Fruit fly (Drosophila melanogaster) whole organism, embryonic: ENCODE results near the gene CG32032.

Experiments used
- Abd-B ChIP-seq: fragments of 200-800 bp; sonication (Bioruptor generic); optimal IDR thresholded peaks from 2 replicates; lab custom pipeline; 2018; ENCODE audit warnings: missing biosample characterization, mild to moderate bottlenecking, missing genetic modification characterization, moderate library complexity
- BEAF-32 ChIP-seq: fragments of 200-800 bp; sonication (Bioruptor generic); optimal IDR thresholded peaks from 3 replicates; lab custom pipeline; 2017; ENCODE audit warnings: missing biosample characterization, missing genetic modification characterization, mild to moderate bottlenecking, moderate library complexity, missing genetic modification reagents
- Bgb ChIP-seq: fragments of 200-800 bp; sonication (Bioruptor generic); IDR thresholded peaks from 2 replicates; pipeline ENCODE4 v1.3.6; 2022; ENCODE audit warnings: missing biosample characterization, missing genetic modification characterization; ENCODE audit not compliant: partially characterized antibody
- CG11504 ChIP-seq: fragments of 200-800 bp; sonication (Bioruptor generic); optimal IDR thresholded peaks from 3 replicates; lab custom pipeline; 2019; ENCODE audit warnings: missing biosample characterization, mild to moderate bottlenecking, missing genetic modification characterization, moderate library complexity
- CG11695 ChIP-seq: fragments of 200-800 bp; sonication (Bioruptor generic); IDR thresholded peaks from 3 replicates; pipeline ENCODE4 v1.3.6; 2022; ENCODE audit warnings: missing biosample characterization, missing genetic modification characterization
- CG12659 ChIP-seq: fragments of 200-800 bp; sonication (Bioruptor generic); optimal IDR thresholded peaks from 3 replicates; lab custom pipeline; 2017; ENCODE audit warnings: mild to moderate bottlenecking, missing biosample characterization, missing genetic modification reagents, missing genetic modification characterization
- CG12942 ChIP-seq: fragments of 200-800 bp; sonication (Bioruptor generic); optimal IDR thresholded peaks from 3 replicates; lab custom pipeline; 2016; ENCODE audit warnings: missing biosample characterization, missing genetic modification characterization
- CG14014 ChIP-seq: fragments of 200-800 bp; sonication (Bioruptor generic); IDR thresholded peaks from 2 replicates; pipeline ENCODE4 v1.3.6; 2022; ENCODE audit warnings: missing biosample characterization, missing genetic modification characterization
- CG14710 ChIP-seq: fragments of 200-800 bp; sonication (Bioruptor generic); optimal IDR thresholded peaks from 3 replicates; lab custom pipeline; 2019; ENCODE audit warnings: missing biosample characterization, mild to moderate bottlenecking, missing genetic modification characterization, moderate library complexity
- CG16813 ChIP-seq: fragments of 200-800 bp; sonication (Bioruptor generic); IDR thresholded peaks from 3 replicates; pipeline ENCODE4 v1.3.6; 2022; ENCODE audit warnings: missing biosample characterization, missing genetic modification characterization; ENCODE audit not compliant: partially characterized antibody
- CG17361 ChIP-seq: fragments of 200-800 bp; sonication (Bioruptor generic); IDR thresholded peaks from 3 replicates; pipeline ENCODE4 v1.3.6; 2022; ENCODE audit warnings: missing biosample characterization, missing genetic modification characterization
- CG17829 ChIP-seq: fragments of 200-800 bp; optimal IDR thresholded peaks from 2 replicates; lab custom pipeline; 2019; ENCODE audit warnings: missing biosample characterization, mild to moderate bottlenecking, missing genetic modification characterization, moderate library complexity
- CG18262 ChIP-seq: fragments of 200-800 bp; optimal IDR thresholded peaks from 3 replicates; lab custom pipeline; 2019; ENCODE audit warnings: missing biosample characterization, mild to moderate bottlenecking, missing genetic modification characterization, moderate library complexity
- CG2712 ChIP-seq: fragments of 200-800 bp; optimal IDR thresholded peaks from 3 replicates; lab custom pipeline; 2019; ENCODE audit warnings: missing biosample characterization, mild to moderate bottlenecking, missing genetic modification characterization, moderate library complexity
- CG31441 ChIP-seq: fragments of 200-800 bp; sonication (Bioruptor generic); IDR thresholded peaks from 2 replicates; pipeline ENCODE4 v1.3.6; 2022; ENCODE audit warnings: missing biosample characterization, missing genetic modification characterization
- CG32772 ChIP-seq: fragments of 200-800 bp; sonication (Bioruptor generic); IDR thresholded peaks from 2 replicates; pipeline ENCODE4 v1.3.6; 2022; ENCODE audit warnings: missing biosample characterization, missing genetic modification characterization
- CG4820 ChIP-seq: fragments of 200-800 bp; sonication (Bioruptor generic); optimal IDR thresholded peaks from 3 replicates; lab custom pipeline; 2016; ENCODE audit warnings: missing biosample characterization, missing genetic modification characterization
- CG6272 ChIP-seq: fragments of 200-800 bp; sonication (Bioruptor generic); IDR thresholded peaks from 2 replicates; pipeline ENCODE4 v1.3.6; 2022; ENCODE audit warnings: missing biosample characterization, missing genetic modification characterization
- CG7372 ChIP-seq: fragments of 200-800 bp; sonication (Bioruptor generic); IDR thresholded peaks from 2 replicates; pipeline ENCODE4 v1.3.6; 2022; ENCODE audit warnings: missing biosample characterization, missing genetic modification characterization
- CG7839 ChIP-seq: fragments of 200-800 bp; sonication (Bioruptor generic); optimal IDR thresholded peaks from 3 replicates; lab custom pipeline; 2018; ENCODE audit warnings: missing biosample characterization, mild to moderate bottlenecking, missing genetic modification characterization, moderate library complexity
- CG8478 ChIP-seq: fragments of >200 bp; optimal IDR thresholded peaks from 2 replicates; lab custom pipeline; 2018
- CG9932 ChIP-seq: fragments of 200-800 bp; sonication (Bioruptor generic); IDR thresholded peaks from 2 replicates; pipeline ENCODE4 v1.3.6; 2022; ENCODE audit warnings: missing biosample characterization, missing genetic modification characterization
- CTCF ChIP-seq: fragments of 200-800 bp; sonication (Bioruptor generic); optimal IDR thresholded peaks from 2 replicates; lab custom pipeline; 2017; ENCODE audit warnings: missing biosample characterization, mild to moderate bottlenecking, missing genetic modification characterization, moderate library complexity
- CoRest ChIP-seq: fragments of 200-800 bp; sonication (Bioruptor generic); optimal IDR thresholded peaks from 3 replicates; lab custom pipeline; 2018; ENCODE audit warnings: missing biosample characterization, mild to moderate bottlenecking, missing genetic modification characterization, moderate library complexity
- HmgD ChIP-seq: fragments of 200-800 bp; sonication (Bioruptor generic); optimal IDR thresholded peaks from 3 replicates; lab custom pipeline; 2016; ENCODE audit warnings: missing biosample characterization, missing genetic modification characterization
- Lhr ChIP-seq: fragments of 200-800 bp; sonication (Bioruptor generic); optimal IDR thresholded peaks from 3 replicates; lab custom pipeline; 2017; ENCODE audit warnings: mild to moderate bottlenecking, missing biosample characterization, missing genetic modification reagents, missing genetic modification characterization
- MBD-R2 ChIP-seq: fragments of 200-800 bp; sonication (Bioruptor generic); IDR thresholded peaks from 2 replicates; pipeline ENCODE4 v1.3.6; 2022; ENCODE audit warnings: missing biosample characterization, missing genetic modification characterization
- Myb ChIP-seq: fragments of 200-800 bp; sonication (Bioruptor generic); optimal IDR thresholded peaks from 2 replicates; lab custom pipeline; 2016; ENCODE audit warnings: missing biosample characterization, missing genetic modification characterization
- Ptx1 ChIP-seq: fragments of 200-800 bp; sonication (Bioruptor generic); IDR thresholded peaks from 2 replicates; pipeline ENCODE4 v1.3.6; 2022; ENCODE audit warnings: missing biosample characterization, missing genetic modification characterization
- TFAM ChIP-seq: fragments of 200-800 bp; sonication (Bioruptor generic); optimal IDR thresholded peaks from 2 replicates; lab custom pipeline; 2017; ENCODE audit warnings: missing biosample characterization, missing genetic modification characterization, inconsistent platforms
- amos ChIP-seq: fragments of 200-800 bp; sonication (Bioruptor generic); IDR thresholded peaks from 2 replicates; pipeline ENCODE4 v1.3.6; 2022; ENCODE audit warnings: missing biosample characterization, missing genetic modification characterization; ENCODE audit not compliant: partially characterized antibody
- bbx ChIP-seq: fragments of 200-800 bp; sonication (Bioruptor generic); IDR thresholded peaks from 2 replicates; pipeline ENCODE4 v1.3.6; 2022; ENCODE audit warnings: missing biosample characterization, missing genetic modification characterization; ENCODE audit not compliant: partially characterized antibody
- ci ChIP-seq: fragments of 200-800 bp; sonication (Bioruptor generic); IDR thresholded peaks from 3 replicates; pipeline ENCODE4 v1.3.6; 2022; ENCODE audit warnings: missing biosample characterization, missing genetic modification characterization
- gem ChIP-seq: fragments of 200-800 bp; sonication (Bioruptor generic); optimal IDR thresholded peaks from 2 replicates; lab custom pipeline; 2019; ENCODE audit warnings: missing biosample characterization, mild to moderate bottlenecking, missing genetic modification characterization, moderate library complexity
- gfzf ChIP-seq: fragments of 200-800 bp; sonication (Bioruptor generic); optimal IDR thresholded peaks from 2 replicates; lab custom pipeline; 2016; ENCODE audit warnings: missing biosample characterization, mild to moderate bottlenecking, missing genetic modification characterization, moderate library complexity
- hkb ChIP-seq, 2 experiments: fragments of 200-800 bp in 1 of 2; fragments of >200 bp in 1 of 2; sonication (Bioruptor generic) in 1 of 2; IDR thresholded peaks in 1 of 2; optimal IDR thresholded peaks in 1 of 2; 2 replicates each; pipeline versions ENCODE4 v1.3.6 to Lab custom; 2017 to 2022; ENCODE audit warnings: missing biosample characterization in 1 of 2, missing genetic modification characterization in 1 of 2
- ind ChIP-seq: fragments of 200-800 bp; sonication (Bioruptor generic); optimal IDR thresholded peaks from 3 replicates; lab custom pipeline; 2016; ENCODE audit warnings: missing biosample characterization, missing genetic modification characterization
- kah ChIP-seq: fragments of 200-800 bp; sonication (Bioruptor generic); optimal IDR thresholded peaks from 2 replicates; lab custom pipeline; 2018; ENCODE audit warnings: missing biosample characterization, mild to moderate bottlenecking, missing genetic modification characterization
- ken ChIP-seq: fragments of 200-800 bp; sonication (Bioruptor generic); IDR thresholded peaks from 3 replicates; pipeline ENCODE4 v1.3.6; 2022; ENCODE audit warnings: missing biosample characterization, missing genetic modification characterization
- knrl ChIP-seq: fragments of 200-800 bp; sonication (Bioruptor generic); IDR thresholded peaks from 3 replicates; pipeline ENCODE4 v1.3.6; 2022; ENCODE audit warnings: missing biosample characterization, missing genetic modification characterization; ENCODE audit not compliant: partially characterized antibody
- nmo ChIP-seq: fragments of 200-800 bp; sonication (Bioruptor generic); optimal IDR thresholded peaks from 2 replicates; lab custom pipeline; 2018; ENCODE audit warnings: missing biosample characterization, mild to moderate bottlenecking, missing genetic modification characterization, moderate library complexity
- phol ChIP-seq: fragments of 200-800 bp; sonication (Bioruptor generic); optimal IDR thresholded peaks from 3 replicates; lab custom pipeline; 2018; ENCODE audit warnings: missing biosample characterization, mild to moderate bottlenecking, missing genetic modification characterization, moderate library complexity
- pita ChIP-seq: fragments of 200-800 bp; sonication (Bioruptor generic); optimal IDR thresholded peaks from 2 replicates; lab custom pipeline; 2017; ENCODE audit warnings: missing biosample characterization, mild to moderate bottlenecking, missing genetic modification characterization
- pzg ChIP-seq: fragments of 200-800 bp; sonication (Bioruptor generic); optimal IDR thresholded peaks from 3 replicates; lab custom pipeline; 2018; ENCODE audit warnings: missing biosample characterization, mild to moderate bottlenecking, missing genetic modification characterization, moderate library complexity
- slbo ChIP-seq: fragments of 200-800 bp; sonication (Bioruptor generic); IDR thresholded peaks from 2 replicates; pipeline ENCODE4 v1.3.6; 2022; ENCODE audit warnings: missing biosample characterization, missing genetic modification characterization
- stwl ChIP-seq: fragments of 200-800 bp; sonication (Bioruptor generic); optimal IDR thresholded peaks from 3 replicates; lab custom pipeline; 2018; ENCODE audit warnings: missing biosample characterization, mild to moderate bottlenecking, missing genetic modification characterization, moderate library complexity
- vvl ChIP-seq: fragments of 200-800 bp; sonication (Bioruptor generic); IDR thresholded peaks from 2 replicates; pipeline ENCODE4 v1.3.6; 2022; ENCODE audit warnings: missing biosample characterization, missing genetic modification characterization
- yki ChIP-seq: fragments of >200 bp; optimal IDR thresholded peaks from 3 replicates; lab custom pipeline; 2018
- zen ChIP-seq: fragments of 200-800 bp; sonication (Bioruptor generic); optimal IDR thresholded peaks from 3 replicates; lab custom pipeline; 2018; ENCODE audit warnings: missing biosample characterization, mild to moderate bottlenecking, missing genetic modification characterization, moderate library complexity

The CG32032 gene

dm6 chr3L:9047062-9047461 lies 45.8 kb upstream of the CG32032 start, which contains the start of gene Argk2:
Gene Argk2 (plus strand): TSS chr3L:9047439.
- TF ChIP-seq CG11695 (0 out of 3 replicates have a peak, but pooled peaks have one; percentile 16), amos (peak; percentile 45; the same call in 1 of the 2 replicates), CG14014 (GFP tag; lab: Robert Waterston, UW) (0 out of 2 replicates have a peak, but pooled peaks have one; percentile 16), CTCF (GFP tag; lab: Kevin White, UChicago) (peak; percentile 84), slbo (GFP tag; lab: Robert Waterston, UW) (peak; percentile 44), TFAM (no peak), ind (GFP tag; lab: Kevin White, UChicago) (no peak), CG12942 (GFP tag; lab: Kevin White, UChicago) (no peak), CG4820 (GFP tag; lab: Kevin White, UChicago) (no peak), CG17829 (tag; lab: Kevin White, UChicago) (peak; percentile 3), gem (tag; lab: Kevin White, UChicago) (peak; percentile 17), Lhr (GFP tag; lab: Kevin White, UChicago) (peak; percentile 30), vvl (GFP tag; lab: Robert Waterston, UW) (peak; percentile 40; the same call in 1 of the 2 replicates), zen (peak; percentile 1), pita (peak; percentile 70), CG2712 (tag; lab: Kevin White, UChicago) (peak; percentile 45), phol (tag; lab: Kevin White, UChicago) (peak; percentile 18), hkb (optimal IDR thresholded peaks at IDR 0.05; lab: Kevin White, UChicago) (no peak), hkb (GFP tag; IDR thresholded peaks at IDR 0.05; lab: Robert Waterston, UW) (0 out of 2 replicates have a peak, but pooled peaks have one; percentile 15), bbx (GFP tag; lab: Robert Waterston, UW) (0 out of 2 replicates have a peak, but pooled peaks have one; percentile 10), CG12659 (GFP tag; lab: Kevin White, UChicago) (peak; percentile 2), Abd-B (peak; percentile 74), stwl (no peak), CG17361 (GFP tag; lab: Robert Waterston, UW) (peak; percentile 81), CG31441 (0 out of 2 replicates have a peak, but pooled peaks have one; percentile 22), Myb (GFP tag; lab: Kevin White, UChicago) (peak; percentile 69), gfzf (GFP tag; lab: Kevin White, UChicago) (peak; percentile 64), MBD-R2 (GFP tag; lab: Robert Waterston, UW) (0 out of 2 replicates have a peak, but pooled peaks have one; percentile 22), CG18262 (tag; lab: Kevin White, UChicago) (peak; percentile 8), nmo (GFP tag; lab: Kevin White, UChicago) (peak; percentile 11), CG32772 (peak; percentile 5; the same call in 1 of the 2 replicates), CG14710 (tag; lab: Kevin White, UChicago) (peak; percentile 30), kah (no peak), BEAF-32 (GFP tag; lab: Kevin White, UChicago) (peak; percentile 21), CoRest (tag; lab: Kevin White, UChicago) (peak; percentile 22), ken (GFP tag; lab: Robert Waterston, UW) (peak; percentile 3; the same call in 1 of the 3 replicates), knrl (peak; percentile 58; the same call in 2 of the 3 replicates), Bgb (GFP tag; lab: Robert Waterston, UW) (peak; percentile 50; the same call in 1 of the 2 replicates), HmgD (GFP tag; lab: Kevin White, UChicago) (no peak), CG7372 (GFP tag; lab: Robert Waterston, UW) (no peak), CG16813 (GFP tag; lab: Robert Waterston, UW) (peak; percentile 33; the same call in 1 of the 3 replicates), CG8478 (peak; percentile 87), pzg (GFP tag; lab: Kevin White, UChicago) (peak; percentile 36), CG9932 (GFP tag; lab: Robert Waterston, UW) (no peak), Ptx1 (GFP tag; lab: Robert Waterston, UW) (peak; percentile 51), CG7839 (peak; percentile 9), yki (lab: Kevin White, UChicago) (peak; percentile 12), CG11504 (peak; percentile 35), ci (GFP tag; lab: Robert Waterston, UW) (no peak), CG6272 (GFP tag; lab: Robert Waterston, UW) (peak; percentile 10; the same call in 1 of the 2 replicates)
